Worm (Caenorhabditis elegans) whole organism, L3 larva: Measurements from ENCODE around the gene ins-16.
A peak's percentile ranks its signal among the peaks of the same experiment; 100 is the strongest.

Experiments
- aly-2 ChIP-seq: fragments of 150-350 bp; optimal IDR thresholded peaks from 2 replicates; lab custom pipeline; 2014; ENCODE audit warnings: missing biosample characterization, missing genetic modification characterization
- ceh-28 ChIP-seq: fragments of 150-350 bp; optimal IDR thresholded peaks from 2 replicates; lab custom pipeline; 2014; ENCODE audit warnings: missing biosample characterization, missing genetic modification reagents, missing genetic modification characterization
- ceh-9 ChIP-seq: sonication (generic microtip); optimal IDR thresholded peaks from 2 replicates; lab custom pipeline; 2018; ENCODE audit warnings: missing biosample characterization, missing genetic modification characterization
- nhr-237 ChIP-seq: fragments of 150-350 bp; optimal IDR thresholded peaks from 2 replicates; lab custom pipeline; 2014; ENCODE audit warnings: missing biosample characterization, missing genetic modification characterization

ins-16 gene

DNA sequence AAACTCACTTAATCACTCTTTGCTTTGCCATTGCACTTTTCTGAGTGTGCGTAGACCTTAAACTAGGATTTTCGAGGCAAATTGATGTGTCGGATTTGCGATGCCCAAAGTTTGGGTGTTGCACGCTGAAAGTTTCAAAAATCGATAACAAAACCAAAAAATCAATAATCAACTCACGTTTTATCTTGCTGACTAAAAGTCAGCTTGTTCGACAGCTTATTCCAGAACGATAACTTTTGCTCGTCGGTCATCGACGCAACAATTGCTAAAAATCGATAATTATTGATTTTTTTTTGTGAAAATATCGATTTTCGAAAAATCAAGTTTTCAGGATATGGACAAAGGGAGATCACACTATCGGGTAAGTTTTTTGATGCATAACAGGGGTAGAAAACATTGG lies 48.2 kb downstream of the ins-16 start:
- TF ChIP-seq nhr-237, result no peak
- peak; percentile 75 for TF ChIP-seq ceh-28 (tag; lab: Kevin White, UChicago)
- TF ChIP-seq aly-2 (tag; lab: Kevin White, UChicago), result no peak
- TF ChIP-seq ceh-9, result no peak
